Worm (Caenorhabditis elegans) whole organism, L3 larva: Measurements from ENCODE around the gene C18H7.7.
A peak's percentile ranks its signal among the peaks of the same experiment; 100 is the strongest.

Source experiments
- R02D3.7 ChIP-seq: fragments of 150-350 bp; optimal IDR thresholded peaks from 2 replicates; lab custom pipeline; 2014; ENCODE audit warnings: missing biosample characterization, missing genetic modification characterization
- ZK546.5 ChIP-seq: sonication (generic microtip); optimal IDR thresholded peaks from 2 replicates; lab custom pipeline; 2017; ENCODE audit warnings: missing biosample characterization, missing genetic modification characterization
- aly-2 ChIP-seq: fragments of 150-350 bp; optimal IDR thresholded peaks from 2 replicates; lab custom pipeline; 2014; ENCODE audit warnings: missing biosample characterization, missing genetic modification characterization
- ama-1 ChIP-seq: fragments of 150-350 bp; optimal IDR thresholded peaks from 2 replicates; lab custom pipeline; 2018
- ceh-16 ChIP-seq: sonication (generic microtip); optimal IDR thresholded peaks from 2 replicates; lab custom pipeline; 2017; ENCODE audit warnings: missing biosample characterization, missing genetic modification characterization
- ceh-28 ChIP-seq: fragments of 150-350 bp; optimal IDR thresholded peaks from 2 replicates; lab custom pipeline; 2014; ENCODE audit warnings: missing biosample characterization, missing genetic modification reagents, missing genetic modification characterization
- ceh-82 ChIP-seq: fragments of 150-350 bp; optimal IDR thresholded peaks from 2 replicates; lab custom pipeline; 2014; ENCODE audit warnings: missing biosample characterization, missing genetic modification characterization
- ceh-9 ChIP-seq: sonication (generic microtip); optimal IDR thresholded peaks from 2 replicates; lab custom pipeline; 2018; ENCODE audit warnings: missing biosample characterization, missing genetic modification characterization
- daf-12 ChIP-seq: fragments of 150-350 bp; optimal IDR thresholded peaks from 2 replicates; lab custom pipeline; 2014; ENCODE audit warnings: missing biosample characterization, missing genetic modification reagents, missing genetic modification characterization
- egl-27 ChIP-seq: sonication (generic microtip); optimal IDR thresholded peaks from 4 replicates; lab custom pipeline; 2017; ENCODE audit warnings: missing biosample characterization, missing genetic modification reagents, missing genetic modification characterization
- elt-1 ChIP-seq: fragments of 150-350 bp; optimal IDR thresholded peaks from 2 replicates; lab custom pipeline; 2014; ENCODE audit warnings: missing biosample characterization, missing genetic modification characterization
- elt-2 ChIP-seq: sonication (generic microtip); optimal IDR thresholded peaks from 2 replicates; lab custom pipeline; 2016; ENCODE audit warnings: missing genetic modification reagents, mild to moderate bottlenecking, missing genetic modification characterization, missing compliant biosample characterization
- eor-1 ChIP-seq, 2 experiments: fragments of 150-350 bp; optimal IDR thresholded peaks; 2 replicates each; lab custom pipeline; 2014 to 2018; ENCODE audit warnings: missing biosample characterization in 2 of 2, missing genetic modification characterization in 2 of 2
- fkh-10 ChIP-seq: sonication (generic microtip); optimal IDR thresholded peaks from 2 replicates; lab custom pipeline; 2017; ENCODE audit warnings: missing biosample characterization, missing genetic modification reagents, missing genetic modification characterization
- fkh-2 ChIP-seq: fragments of 150-350 bp; optimal IDR thresholded peaks from 2 replicates; lab custom pipeline; 2014; ENCODE audit warnings: missing biosample characterization, missing genetic modification reagents, missing genetic modification characterization
- fos-1 ChIP-seq: fragments of 150-350 bp; optimal IDR thresholded peaks from 2 replicates; lab custom pipeline; 2014; ENCODE audit warnings: missing biosample characterization, missing genetic modification characterization
- hmg-11 ChIP-seq: sonication (generic microtip); optimal IDR thresholded peaks from 2 replicates; lab custom pipeline; 2016; ENCODE audit warnings: missing genetic modification characterization, missing compliant biosample characterization
- jun-1 ChIP-seq: fragments of 150-350 bp; optimal IDR thresholded peaks from 2 replicates; lab custom pipeline; 2014; ENCODE audit warnings: missing biosample characterization, missing genetic modification reagents, missing genetic modification characterization
- lin-15B ChIP-seq: fragments of 150-350 bp; optimal IDR thresholded peaks from 2 replicates; lab custom pipeline; 2014; ENCODE audit warnings: missing biosample characterization, missing genetic modification characterization
- lsy-12 ChIP-seq: sonication (generic microtip); optimal IDR thresholded peaks from 2 replicates; lab custom pipeline; 2016; ENCODE audit warnings: mild to moderate bottlenecking, missing genetic modification characterization, missing compliant biosample characterization
- mml-1 ChIP-seq: fragments of 150-350 bp; sonication (generic microtip); optimal IDR thresholded peaks from 3 replicates; lab custom pipeline; 2014; ENCODE audit warnings: missing biosample characterization, missing genetic modification characterization
- nfya-1 ChIP-seq: sonication (generic microtip); optimal IDR thresholded peaks from 2 replicates; lab custom pipeline; 2017; ENCODE audit warnings: missing genetic modification characterization, mild to moderate bottlenecking, missing compliant biosample characterization, antibody characterized with exemption, moderate library complexity; ENCODE audit not compliant: insufficient read depth
- nhr-11 ChIP-seq: fragments of 150-350 bp; optimal IDR thresholded peaks from 2 replicates; lab custom pipeline; 2014; ENCODE audit warnings: missing biosample characterization, missing genetic modification characterization
- nhr-12 ChIP-seq: fragments of 150-350 bp; optimal IDR thresholded peaks from 2 replicates; lab custom pipeline; 2014; ENCODE audit warnings: missing biosample characterization, missing genetic modification characterization
- nhr-237 ChIP-seq: fragments of 150-350 bp; optimal IDR thresholded peaks from 2 replicates; lab custom pipeline; 2014; ENCODE audit warnings: missing biosample characterization, missing genetic modification characterization
- nhr-43 ChIP-seq: sonication (generic microtip); optimal IDR thresholded peaks from 2 replicates; lab custom pipeline; 2016; ENCODE audit warnings: mild to moderate bottlenecking, missing genetic modification characterization, missing compliant biosample characterization; ENCODE audit not compliant: poor library complexity, severe bottlenecking
- nhr-76 ChIP-seq: fragments of 150-350 bp; sonication (generic microtip); optimal IDR thresholded peaks from 5 replicates; lab custom pipeline; 2014; ENCODE audit warnings: missing biosample characterization, missing genetic modification characterization
- nhr-77 ChIP-seq: fragments of 150-350 bp; optimal IDR thresholded peaks from 2 replicates; lab custom pipeline; 2014; ENCODE audit warnings: missing biosample characterization, missing genetic modification characterization
- pha-4 ChIP-seq: fragments of 150-350 bp; optimal IDR thresholded peaks from 2 replicates; lab custom pipeline; 2014; ENCODE audit warnings: missing biosample characterization, missing genetic modification reagents, missing genetic modification characterization
- pqm-1 ChIP-seq: fragments of 150-350 bp; optimal IDR thresholded peaks from 2 replicates; lab custom pipeline; 2017; ENCODE audit warnings: missing biosample characterization, missing genetic modification characterization, inconsistent platforms
- sea-2 ChIP-seq: fragments of 150-350 bp; sonication (generic microtip); optimal IDR thresholded peaks from 4 replicates; lab custom pipeline; 2014; ENCODE audit warnings: missing biosample characterization, missing genetic modification reagents, missing genetic modification characterization
- skn-1 ChIP-seq: fragments of 150-350 bp; optimal IDR thresholded peaks from 2 replicates; lab custom pipeline; 2014; ENCODE audit warnings: missing biosample characterization, missing genetic modification characterization
- snpc-4 ChIP-seq: fragments of 150-350 bp; optimal IDR thresholded peaks from 2 replicates; lab custom pipeline; 2014; ENCODE audit warnings: missing biosample characterization, missing genetic modification characterization
- tbx-2 ChIP-seq: sonication (generic microtip); optimal IDR thresholded peaks from 2 replicates; lab custom pipeline; 2016; ENCODE audit warnings: mild to moderate bottlenecking, missing genetic modification characterization, missing compliant biosample characterization
- unc-62 ChIP-seq: fragments of 150-350 bp; sonication (generic microtip); optimal IDR thresholded peaks from 4 replicates; lab custom pipeline; 2014; ENCODE audit warnings: missing biosample characterization, missing genetic modification reagents, missing genetic modification characterization
- zag-1 ChIP-seq: fragments of 150-350 bp; optimal IDR thresholded peaks from 2 replicates; lab custom pipeline; 2014; ENCODE audit warnings: missing biosample characterization, missing genetic modification characterization
- ztf-4 ChIP-seq: fragments of 150-350 bp; optimal IDR thresholded peaks from 2 replicates; lab custom pipeline; 2014; ENCODE audit warnings: missing biosample characterization, missing genetic modification characterization

The C18H7.7 gene

DNA sequence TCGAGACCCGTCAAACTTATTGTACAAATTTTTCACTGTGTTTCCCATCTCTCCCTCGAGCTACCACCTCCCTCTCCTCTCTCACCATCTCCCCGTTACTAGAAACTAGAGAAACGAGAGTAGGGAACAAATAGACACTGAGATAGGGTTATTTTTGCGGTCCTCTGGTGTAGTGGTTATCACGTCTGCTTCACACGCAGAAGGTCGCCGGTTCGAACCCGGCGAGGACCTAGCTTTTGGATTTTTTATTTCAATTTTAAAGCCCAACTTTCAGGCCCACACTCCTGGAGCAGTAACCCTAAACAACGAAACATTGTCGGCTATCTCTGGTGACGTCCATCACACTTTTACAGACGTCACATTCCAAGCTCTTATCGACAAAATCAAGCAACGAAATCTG lies 24.1 kb upstream of the C18H7.7 start (continued):
- TF ChIP-seq snpc-4: no peak
- peak; percentile 53 for TF ChIP-seq lsy-12
- no peak for TF ChIP-seq ceh-16 (tag; lab: Kevin White, UChicago)
- TF ChIP-seq elt-1 (tag; lab: Kevin White, UChicago): no peak
- no peak for TF ChIP-seq nhr-43 (tag; lab: Kevin White, UChicago)
- no peak for TF ChIP-seq ceh-82 (tag; lab: Kevin White, UChicago)
- no peak for TF ChIP-seq unc-62 (GFP tag; lab: Kevin White, UChicago)
- no peak for TF ChIP-seq pha-4 (tag; lab: Kevin White, UChicago)
- TF ChIP-seq, all 47 proteins: peak for 10

DNA sequence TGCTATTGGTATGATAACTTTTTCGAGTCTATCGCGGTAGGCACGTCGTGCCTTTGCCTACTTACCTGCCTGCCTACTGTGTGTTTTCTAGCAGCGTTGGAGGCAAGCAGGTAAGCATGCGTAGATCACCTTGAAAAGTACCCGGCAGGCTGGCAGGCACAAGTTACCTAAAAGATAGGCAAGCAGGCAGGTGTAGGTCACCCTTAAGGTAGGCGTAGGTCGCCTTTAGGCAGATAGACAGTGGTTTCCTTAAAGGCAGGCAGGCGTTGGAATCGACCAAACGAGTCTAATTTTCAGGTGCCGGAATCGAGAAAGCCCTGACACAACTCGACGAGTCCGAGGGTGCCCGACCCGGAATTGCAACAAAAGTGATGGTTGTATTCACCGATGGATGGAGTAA lies 23.6 kb upstream of the C18H7.7 start:
- TF ChIP-seq R02D3.7 (tag; lab: Kevin White, UChicago) (no peak), ceh-16 (tag; lab: Kevin White, UChicago) (no peak), lin-15B (no peak), zag-1 (no peak), pqm-1 (tag; lab: Kevin White, UChicago) (no peak), hmg-11 (tag; lab: Kevin White, UChicago) (no peak), nhr-12 (tag; lab: Kevin White, UChicago) (no peak), nhr-11 (tag; lab: Kevin White, UChicago) (no peak), fkh-2 (tag; lab: Kevin White, UChicago) (no peak), unc-62 (GFP tag; lab: Kevin White, UChicago) (no peak), ama-1 (lab: Kevin White, UChicago) (no peak), sea-2 (GFP tag; lab: Kevin White, UChicago) (no peak), elt-1 (tag; lab: Kevin White, UChicago) (no peak)

DNA sequence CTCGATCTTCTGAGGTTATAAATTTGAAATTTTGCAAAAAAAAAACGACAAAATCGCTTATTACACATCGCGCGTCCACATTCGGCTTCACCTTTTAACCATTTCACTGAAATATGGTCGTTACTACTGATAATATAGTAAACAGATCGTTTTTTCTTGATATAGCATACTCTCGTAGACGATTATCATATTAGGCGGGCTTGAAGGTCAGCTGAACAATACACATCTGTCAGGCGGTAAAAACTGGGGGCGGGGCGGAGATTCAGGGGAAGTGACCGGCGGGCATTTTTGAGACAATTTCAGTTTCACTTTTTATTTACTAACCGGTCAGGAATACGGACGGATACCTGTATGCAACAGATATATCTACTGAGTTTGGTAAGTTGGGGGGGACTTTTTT lies 19.1 kb upstream of the C18H7.7 start, which contains the start of gene C18H7.1:
TSS of gene C18H7.1 (plus strand) at position 301 of the 400 bp plus-strand sequence.
- TF ChIP-seq ceh-82 (tag; lab: Kevin White, UChicago) (no peak), ceh-9 (tag; lab: Kevin White, UChicago) (no peak), elt-2 (tag; lab: Kevin White, UChicago) (no peak), fkh-10 (GFP tag; lab: Kevin White, UChicago) (no peak), mml-1 (tag; lab: Kevin White, UChicago) (no peak), daf-12 (no peak), skn-1 (tag; lab: Kevin White, UChicago) (no peak), zag-1 (no peak), fkh-2 (tag; lab: Kevin White, UChicago) (no peak), aly-2 (tag; lab: Kevin White, UChicago) (no peak), hmg-11 (tag; lab: Kevin White, UChicago) (no peak), unc-62 (GFP tag; lab: Kevin White, UChicago) (no peak), tbx-2 (no peak)

DNA sequence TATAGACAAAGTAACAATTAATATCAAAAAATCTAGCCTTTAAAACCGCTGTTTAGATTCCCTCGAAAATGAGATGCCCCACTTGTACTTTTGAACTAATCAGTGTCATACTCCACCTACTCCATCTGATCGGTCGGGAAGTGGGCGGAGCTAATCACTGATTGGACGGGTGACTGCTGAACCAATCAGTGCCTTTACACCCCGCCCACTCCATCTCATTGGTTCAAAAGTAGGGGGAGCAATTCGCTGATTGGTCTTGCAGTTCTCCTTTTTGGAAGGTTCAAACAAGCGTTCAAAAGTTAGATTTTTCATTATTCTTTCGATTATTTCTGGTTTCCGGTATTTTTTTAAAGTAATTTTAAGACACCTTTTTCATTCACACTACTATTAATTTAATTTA lies 17.0 kb upstream of the C18H7.7 start:
- TF ChIP-seq lsy-12 (no peak), nhr-76 (no peak), nfya-1 (tag; lab: Kevin White, UChicago) (peak; percentile 96), eor-1 (tag; optimal IDR thresholded peaks at IDR 0.05; lab: Kevin White, UChicago) (no peak)

DNA sequence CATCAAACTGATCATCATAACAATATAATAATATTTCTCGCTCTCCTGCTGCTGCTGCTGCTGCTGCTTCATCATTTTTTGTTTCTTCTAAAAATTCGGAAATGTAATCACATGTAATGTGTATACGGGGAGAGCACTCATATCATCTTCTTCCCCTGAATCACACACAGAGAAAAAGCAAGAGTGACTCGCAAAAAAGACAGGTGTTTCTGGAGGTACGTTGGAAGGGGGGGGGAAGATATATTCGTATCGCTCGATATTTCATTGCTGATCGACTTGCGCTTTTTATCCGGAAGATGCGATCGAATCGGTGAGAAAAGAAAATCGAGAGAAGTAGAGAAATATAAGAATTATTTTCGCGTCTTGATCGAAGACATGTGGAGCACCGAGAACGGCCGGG lies 11.4 kb upstream of the C18H7.7 start:
- TF ChIP-seq nfya-1 (tag; lab: Kevin White, UChicago) (peak; percentile 2), ama-1 (lab: Kevin White, UChicago) (no peak)

DNA sequence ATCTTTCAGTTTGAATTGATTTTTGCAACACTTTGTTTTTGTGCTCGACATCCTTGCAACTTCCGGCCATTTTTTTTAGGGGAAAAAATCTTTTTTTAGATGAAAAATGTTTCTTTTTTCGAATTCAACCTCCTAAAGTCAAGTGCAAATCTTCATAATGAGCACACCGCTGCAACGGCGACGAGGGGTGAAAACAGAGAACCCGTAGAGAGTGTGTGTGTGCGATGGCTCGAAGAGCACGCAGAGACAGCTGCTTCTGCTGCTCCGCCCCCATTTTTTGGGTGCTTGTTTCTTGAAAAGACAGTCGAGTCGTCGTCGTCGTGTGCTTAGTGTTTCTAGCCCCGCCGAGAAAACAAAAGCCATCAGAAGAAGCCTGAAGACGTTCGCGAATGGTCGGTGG lies 9.9 kb upstream of the C18H7.7 start, which contains the start of gene inx-18:
TSS of gene inx-18 (plus strand) at position 301 of the 400 bp plus-strand sequence.
- TF ChIP-seq nhr-76 (no peak), fkh-2 (tag; lab: Kevin White, UChicago) (no peak), ceh-82 (tag; lab: Kevin White, UChicago) (no peak), jun-1 (tag; lab: Kevin White, UChicago) (no peak), sea-2 (GFP tag; lab: Kevin White, UChicago) (no peak), ceh-16 (tag; lab: Kevin White, UChicago) (no peak), nhr-77 (tag; lab: Kevin White, UChicago) (no peak), zag-1 (no peak), ceh-28 (tag; lab: Kevin White, UChicago) (no peak), ztf-4 (tag; lab: Kevin White, UChicago) (no peak), ceh-9 (tag; lab: Kevin White, UChicago) (no peak), nhr-43 (tag; lab: Kevin White, UChicago) (no peak), R02D3.7 (tag; lab: Kevin White, UChicago) (no peak), lsy-12 (no peak), egl-27 (tag; lab: Kevin White, UChicago) (no peak), ZK546.5 (no peak), nhr-237 (no peak), pha-4 (tag; lab: Kevin White, UChicago) (no peak), unc-62 (GFP tag; lab: Kevin White, UChicago) (no peak), fos-1 (no peak)
